Worm (Caenorhabditis elegans): ENCODE data around the gene ZK546.4.

DNA sequence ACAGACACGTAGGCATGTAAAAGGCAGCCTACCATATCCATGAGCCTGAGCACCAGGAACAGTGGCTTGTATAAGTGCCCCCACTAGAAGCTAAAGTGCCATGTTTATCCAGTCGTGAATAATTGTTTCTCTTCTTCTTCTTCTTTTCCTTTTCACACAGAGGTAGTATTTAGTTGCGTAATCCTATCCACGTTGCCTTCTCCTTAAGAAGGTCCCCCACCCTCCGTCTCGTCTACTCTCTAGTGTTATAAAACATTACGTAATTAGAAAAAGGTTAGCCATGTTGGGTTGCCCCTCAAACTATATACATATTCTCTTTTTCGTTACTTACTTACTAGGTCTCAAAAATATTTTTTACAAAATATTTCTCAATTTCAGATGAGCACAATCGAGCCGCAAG lies 48.8 kb downstream of the ZK546.4 start:
- no peak for TF ChIP-seq ztf-11 (tag; optimal IDR thresholded peaks at IDR 0.05)
- TF ChIP-seq fkh-10 (GFP tag; optimal IDR thresholded peaks at IDR 0.05), result no peak
- no peak for TF ChIP-seq nfya-1 (tag; optimal IDR thresholded peaks at IDR 0.05; ENCODE audit: insufficient read depth)
- no peak for TF ChIP-seq ceh-16 (tag; optimal IDR thresholded peaks at IDR 0.05)
- TF ChIP-seq nhr-11 (tag; optimal IDR thresholded peaks at IDR 0.05), result no peak
- no peak for TF ChIP-seq R02D3.7 (tag; optimal IDR thresholded peaks at IDR 0.05)
- no peak for TF ChIP-seq elt-1 (tag; optimal IDR thresholded peaks at IDR 0.05)
- no peak for TF ChIP-seq tbx-2 (tag; optimal IDR thresholded peaks at IDR 0.05)
- no peak for TF ChIP-seq ZK546.5 (tag; optimal IDR thresholded peaks at IDR 0.05)
- no peak for TF ChIP-seq fos-1 (tag; optimal IDR thresholded peaks at IDR 0.05)
- TF ChIP-seq lin-15B (tag; optimal IDR thresholded peaks at IDR 0.05), result no peak
- TF ChIP-seq egl-27 (tag; optimal IDR thresholded peaks at IDR 0.05), result no peak

Measured in whole organism, L3 larva.